Fruit fly (Drosophila melanogaster) whole organism, larva: ENCODE results near the gene Usp32.

Experiments
- noc ChIP-seq: fragments of 200-800 bp; sonication (Bioruptor generic); optimal IDR thresholded peaks from 3 replicates; lab custom pipeline; 2019; ENCODE audit warnings: missing biosample characterization, mild to moderate bottlenecking, missing genetic modification characterization, moderate library complexity

The Usp32 gene

DNA sequence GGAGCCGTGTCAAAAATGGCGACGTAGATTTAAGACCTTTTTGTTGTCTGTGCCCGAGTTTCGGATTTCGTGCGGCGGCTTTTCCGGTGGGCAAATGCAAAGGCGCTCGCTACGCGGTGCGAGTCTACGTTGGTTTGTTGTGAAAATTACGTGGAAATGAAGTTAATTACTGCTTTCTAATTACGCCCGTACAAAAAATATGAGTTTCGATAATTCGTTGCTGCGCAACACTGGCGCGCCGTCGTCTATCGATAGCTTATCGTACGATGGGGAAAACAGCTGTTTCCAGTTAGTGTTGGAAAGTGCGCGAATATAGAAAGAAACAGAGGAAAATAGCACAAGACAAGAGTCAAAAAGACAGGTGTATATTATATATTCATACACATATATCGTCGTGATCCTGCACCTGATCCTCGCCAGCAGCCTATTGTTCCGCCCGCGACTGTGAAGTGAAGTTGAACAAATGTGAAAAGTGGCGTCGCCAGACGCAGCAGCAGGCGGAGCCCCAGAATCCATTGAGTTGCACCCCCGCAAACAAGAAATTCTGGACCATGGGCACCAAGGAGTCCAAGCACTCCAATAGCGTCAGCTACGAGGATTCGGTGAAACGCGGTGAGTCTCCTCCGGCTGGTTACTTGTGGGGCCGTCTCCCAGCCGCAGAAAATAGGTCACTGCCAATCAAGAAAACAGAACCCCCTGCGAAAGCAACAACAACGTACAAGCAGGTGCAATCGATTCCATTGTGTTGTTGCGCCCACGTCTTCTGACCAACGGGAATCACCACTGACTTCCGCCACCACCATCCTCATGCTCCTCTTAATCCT is at the start of gene Usp32, which contains the start of gene Rab8:
Usp32 (plus strand) TSS at position 297 of the 824 bp plus-strand sequence.
Rab8 (minus strand) TSS at position 236 of the 824 bp plus-strand sequence.
- TF ChIP-seq noc = peak; percentile 74

DNA sequence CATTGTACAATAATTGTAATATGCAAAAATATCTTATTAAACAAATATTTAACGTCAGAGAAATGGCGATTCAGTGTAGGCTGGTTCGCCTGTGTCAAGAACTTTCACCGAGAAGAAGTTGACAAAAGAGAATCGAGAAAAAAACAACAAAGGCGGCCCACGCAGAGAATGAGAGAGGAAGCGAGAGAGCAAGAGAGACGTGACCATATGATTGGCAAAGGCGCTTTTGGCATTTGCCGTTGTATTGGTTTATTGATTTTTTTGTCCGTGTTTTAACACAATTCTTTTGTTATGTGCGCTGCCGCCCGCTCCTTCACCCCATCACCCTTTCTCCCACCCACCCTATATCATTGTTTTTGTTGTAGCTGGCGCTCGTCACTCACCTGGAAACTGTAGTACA is 37.7 kb upstream of the Usp32 start:
- no peak for TF ChIP-seq noc

DNA sequence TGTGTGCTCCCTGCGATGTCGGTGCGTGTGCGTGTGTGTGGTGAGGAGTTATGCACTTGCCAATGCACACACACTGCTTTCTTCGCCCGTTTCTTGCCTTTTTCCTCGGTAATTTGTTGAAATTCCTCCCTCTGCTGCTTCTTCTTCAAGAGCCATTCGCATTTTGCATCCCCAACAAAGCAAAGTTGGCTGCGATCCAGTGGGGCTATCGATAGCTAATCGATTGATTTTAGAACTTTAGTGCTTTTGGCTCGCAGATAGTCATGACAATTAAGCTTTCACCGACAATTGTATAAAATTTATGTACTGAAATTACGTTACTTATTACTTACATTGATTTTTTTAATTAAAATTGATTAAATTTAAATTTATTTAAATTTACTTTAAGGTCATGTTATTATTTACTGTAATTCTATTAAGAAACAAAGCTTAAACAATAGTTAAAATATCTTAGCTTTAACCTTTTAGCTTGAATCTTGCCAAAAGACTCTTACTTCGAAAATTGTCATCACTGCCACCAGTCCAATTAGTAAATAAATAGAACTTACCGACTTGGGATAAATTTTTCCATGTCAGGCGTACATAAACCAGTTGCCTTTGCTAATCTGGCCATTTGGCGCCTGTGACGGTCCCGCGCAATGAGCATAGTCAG is 36.7 kb upstream of the Usp32 start, which contains the start of the genes trc and CG32221:
trc (minus strand) TSS at position 162 of the 652 bp plus-strand sequence.
CG32221 (plus strand) TSS at position 528 of the 652 bp plus-strand sequence.
- no peak for TF ChIP-seq noc

DNA sequence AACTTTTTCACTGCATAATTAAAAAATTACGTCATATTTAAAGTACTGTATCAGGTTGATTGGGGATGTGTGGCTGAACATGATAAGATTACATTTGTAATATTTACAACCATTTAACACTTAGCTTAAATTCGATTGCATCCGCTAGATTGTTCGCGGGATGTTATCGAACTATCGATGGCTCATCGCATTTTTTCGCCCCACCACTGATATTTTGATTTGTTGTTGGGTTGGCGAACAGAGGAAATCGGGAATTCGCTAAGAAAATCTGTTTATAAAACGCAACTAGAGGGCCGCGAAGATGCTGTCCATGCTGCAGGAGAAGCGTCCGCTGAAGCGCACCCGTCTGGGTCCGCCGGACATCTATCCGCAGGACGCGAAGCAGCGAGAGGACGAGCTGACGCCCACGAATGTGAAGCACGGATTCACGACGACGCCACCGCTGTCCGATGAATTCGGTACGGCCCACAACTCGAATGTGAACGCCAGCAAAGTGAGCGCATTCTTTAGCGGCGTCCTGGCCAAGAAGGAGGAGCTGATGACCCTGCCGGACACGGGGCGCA is 34.5 kb upstream of the Usp32 start, which contains the start of gene kto:
kto (plus strand) TSS at position 240 of the 563 bp plus-strand sequence.
- TF ChIP-seq noc = no peak

DNA sequence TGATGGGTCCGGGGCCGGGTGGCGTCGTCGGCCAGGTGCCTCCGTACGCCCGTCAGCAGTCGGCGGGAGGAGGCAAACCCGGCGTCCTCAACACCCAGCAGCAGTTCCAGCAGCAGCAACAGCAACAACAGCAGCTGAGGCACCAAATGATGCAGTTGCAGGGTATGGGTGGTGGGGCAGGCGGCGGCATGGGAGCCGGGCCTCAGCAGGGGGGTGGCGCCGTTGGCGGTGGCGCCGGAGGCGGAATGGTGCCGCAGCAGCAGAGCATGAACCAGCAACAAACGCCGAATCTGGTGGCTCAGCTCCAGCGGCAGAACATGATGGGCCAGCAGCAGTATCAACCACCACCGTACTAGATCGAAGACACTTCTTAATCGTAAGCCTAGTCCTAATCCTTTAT is 26.4 kb upstream of the Usp32 start:
- TF ChIP-seq noc = no peak

DNA sequence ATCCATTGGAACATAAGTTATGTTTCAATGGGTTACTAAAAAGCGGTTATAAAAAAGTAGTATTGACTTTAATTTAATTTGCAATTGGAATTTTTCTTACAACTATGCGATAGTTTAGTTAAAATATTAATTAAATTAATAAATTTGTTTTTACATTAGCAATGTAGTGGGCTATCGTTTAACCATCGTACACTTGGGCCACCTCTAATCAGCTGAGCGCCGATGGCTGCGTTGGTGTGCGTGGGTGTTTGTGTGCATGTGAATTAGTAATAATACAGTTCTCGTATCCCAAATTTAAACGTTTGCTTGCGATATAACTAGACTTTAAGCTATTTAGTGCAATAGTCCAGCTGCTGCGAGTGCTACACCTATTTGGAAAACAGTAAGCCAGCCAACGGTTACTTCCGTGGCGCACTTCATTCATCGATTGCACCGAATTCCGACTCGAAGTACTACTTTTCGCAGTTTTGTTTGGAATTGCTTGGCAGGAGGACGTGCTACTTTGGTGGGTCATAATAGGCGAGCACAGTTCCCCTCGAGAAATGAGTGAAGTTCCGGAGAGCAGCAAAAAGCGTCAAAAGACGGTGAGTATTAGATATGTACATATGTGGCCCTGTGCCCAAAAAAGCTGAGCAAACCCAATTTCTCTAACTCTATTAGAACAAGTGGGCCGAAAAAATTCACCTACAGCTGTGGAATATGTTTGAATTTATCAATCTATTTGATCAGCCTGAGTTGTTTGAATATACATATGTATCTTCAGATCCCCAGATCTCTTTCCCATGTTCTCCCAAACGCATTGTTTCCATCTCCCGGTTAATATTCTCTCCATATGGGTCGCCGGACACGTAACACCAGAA is 25.7 kb upstream of the Usp32 start, which contains the start of gene Papss:
Papss (plus strand) TSS at position 247 of the 860 bp plus-strand sequence.
- TF ChIP-seq noc = peak; percentile 82

DNA sequence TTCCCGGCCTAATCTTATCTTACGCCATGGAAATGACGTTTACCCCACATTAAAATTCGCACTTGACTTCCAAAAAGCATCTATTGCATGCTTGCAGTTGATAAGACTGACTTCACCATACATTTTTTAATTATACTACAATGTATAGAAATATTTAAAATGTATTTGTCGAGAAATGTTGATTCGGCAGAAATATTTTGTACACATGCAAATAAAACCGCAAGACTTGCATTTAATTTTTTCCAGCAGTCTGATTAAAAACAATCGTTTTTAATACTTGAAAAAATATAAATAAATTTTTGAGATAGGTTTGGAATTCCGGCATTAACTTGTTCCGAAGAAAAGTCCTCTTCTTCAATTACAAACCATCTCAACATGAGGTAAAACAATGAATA is 25.0 kb upstream of the Usp32 start:
- TF ChIP-seq noc = no peak

DNA sequence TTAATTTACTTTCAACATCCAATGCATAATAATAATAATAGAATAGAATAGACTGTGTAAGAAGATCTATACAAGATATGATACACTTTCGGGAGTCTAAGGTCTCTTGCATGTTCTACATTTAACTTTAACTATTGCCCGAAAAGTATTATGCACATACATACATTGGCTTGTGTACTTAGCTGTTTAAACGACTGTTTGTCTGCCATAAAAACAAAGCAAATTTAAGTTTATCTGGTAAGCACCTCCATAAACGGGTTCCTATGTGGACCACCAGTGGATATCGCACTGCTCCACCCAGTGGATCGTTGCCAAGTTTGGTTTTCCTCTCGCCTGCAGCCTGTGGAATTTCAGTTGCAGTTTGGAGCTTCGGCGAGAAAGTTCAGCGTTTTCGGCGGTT is 24.0 kb upstream of the Usp32 start:
- peak; percentile 33 for TF ChIP-seq noc

DNA sequence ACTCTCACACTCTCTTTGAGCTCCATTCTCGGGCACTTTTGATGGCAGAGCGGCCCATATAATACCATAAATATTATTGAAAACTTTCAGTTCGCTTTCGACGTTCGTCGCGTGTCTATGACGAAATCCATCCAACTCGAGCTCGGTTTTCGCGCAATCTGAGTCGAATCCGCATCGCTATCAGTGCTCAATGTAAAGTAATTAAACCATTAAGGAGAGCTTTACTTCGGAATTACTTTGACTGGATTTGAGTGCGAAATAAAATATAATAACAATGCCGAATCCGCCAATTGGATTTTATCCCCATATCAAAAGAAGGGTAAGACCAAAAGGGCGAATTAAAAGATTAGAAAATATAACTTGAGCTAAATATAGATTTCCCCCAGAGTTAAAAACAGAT is 22.9 kb upstream of the Usp32 start:
- TF ChIP-seq noc = no peak

DNA sequence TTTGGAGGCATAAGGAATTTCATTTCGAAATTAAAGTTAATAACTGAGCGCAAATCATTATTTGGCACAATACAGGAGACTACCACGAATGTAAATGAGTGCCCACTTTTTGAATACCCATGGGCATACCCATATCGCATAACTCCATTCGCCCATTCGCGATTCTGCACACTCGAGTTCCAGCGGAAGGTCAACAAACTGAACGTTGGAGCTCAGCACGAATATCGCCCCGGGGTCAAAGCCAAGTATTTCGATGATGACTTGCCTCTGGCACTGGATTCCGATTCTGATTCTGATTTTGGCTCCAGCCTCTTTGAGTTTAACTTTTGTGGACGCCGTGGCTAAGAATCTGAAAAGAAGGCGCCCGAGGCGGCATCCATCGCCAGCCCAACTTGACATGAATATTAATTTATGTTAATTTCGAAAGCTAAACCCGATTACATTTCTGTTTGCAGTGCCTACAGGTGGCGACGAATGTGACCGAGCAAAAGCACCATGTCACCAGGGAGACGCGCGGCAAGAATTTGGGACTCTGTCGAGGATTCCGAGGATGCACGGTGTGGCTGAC is 12.9 kb upstream of the Usp32 start:
- TF ChIP-seq noc = no peak

DNA sequence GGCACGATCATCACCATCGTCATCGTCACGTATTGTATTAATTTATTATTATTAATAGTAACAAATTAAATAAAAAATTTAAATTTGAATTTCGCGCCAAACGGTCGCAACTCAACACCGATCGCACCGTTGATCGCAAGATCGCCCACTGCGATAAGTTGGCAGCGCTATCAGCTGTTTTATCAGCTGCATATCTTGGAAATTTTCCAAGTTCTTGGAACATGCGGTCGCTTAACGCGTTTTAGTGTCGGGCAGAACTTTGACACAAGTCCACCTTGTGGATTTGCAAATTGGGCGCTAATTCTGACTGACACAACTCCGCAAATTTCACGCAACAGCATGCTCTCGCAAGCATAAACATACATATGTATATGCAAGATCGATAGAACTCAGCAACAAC is 9.7 kb upstream of the Usp32 start:
- TF ChIP-seq noc = peak; percentile 34

DNA sequence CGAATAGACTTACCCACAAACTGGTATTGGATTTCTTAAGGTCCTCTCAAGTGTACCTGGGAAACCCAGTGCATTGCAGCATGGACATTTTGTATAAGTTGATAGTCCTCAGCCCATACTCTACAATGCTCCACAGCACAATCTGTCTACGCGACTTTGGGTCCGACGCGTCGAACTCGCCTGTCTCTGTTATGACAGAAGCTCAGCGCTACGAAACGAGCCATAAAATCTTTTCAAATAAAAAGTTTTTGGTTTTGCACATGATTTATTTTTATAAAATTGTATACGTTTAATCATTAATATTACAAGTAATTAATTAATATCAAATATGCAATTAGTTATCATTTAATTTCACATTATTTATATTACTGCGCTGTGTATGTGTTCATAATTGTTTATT is 3.7 kb upstream of the Usp32 start:
- no peak for TF ChIP-seq noc

DNA sequence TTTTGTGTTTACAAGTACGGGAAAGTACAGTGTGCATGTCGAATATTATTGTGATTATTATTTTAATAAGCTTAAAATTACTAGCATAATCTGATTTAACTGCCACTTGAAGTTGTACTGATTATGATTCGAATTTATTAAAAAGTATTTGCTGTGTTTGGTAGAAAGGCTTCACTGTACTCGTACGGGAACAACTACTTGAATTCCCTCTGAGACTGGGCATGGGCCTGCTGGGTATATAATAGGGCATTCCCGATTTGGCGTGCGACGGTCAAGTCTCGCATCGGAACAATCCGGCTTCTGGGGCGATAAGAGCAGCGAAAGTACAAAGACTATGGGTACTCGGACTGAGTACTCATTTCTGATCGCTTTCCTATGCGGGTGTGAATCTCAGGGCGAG is 1.2 kb upstream of the Usp32 start:
- TF ChIP-seq noc = no peak

DNA sequence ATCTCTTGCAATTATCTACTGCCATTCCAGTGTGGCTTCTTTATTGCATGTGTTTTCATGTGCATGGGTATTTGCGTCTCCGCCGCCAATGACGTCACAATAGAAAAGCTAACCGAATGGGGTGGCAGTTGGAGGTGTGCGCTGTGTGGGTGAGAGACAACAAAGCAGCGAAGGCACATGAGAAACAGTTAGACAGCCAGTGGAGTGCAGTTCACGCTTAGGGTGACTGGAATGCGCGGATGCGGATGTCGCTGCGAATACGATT is 660 bp downstream of the Usp32 start:
- no peak for TF ChIP-seq noc

DNA sequence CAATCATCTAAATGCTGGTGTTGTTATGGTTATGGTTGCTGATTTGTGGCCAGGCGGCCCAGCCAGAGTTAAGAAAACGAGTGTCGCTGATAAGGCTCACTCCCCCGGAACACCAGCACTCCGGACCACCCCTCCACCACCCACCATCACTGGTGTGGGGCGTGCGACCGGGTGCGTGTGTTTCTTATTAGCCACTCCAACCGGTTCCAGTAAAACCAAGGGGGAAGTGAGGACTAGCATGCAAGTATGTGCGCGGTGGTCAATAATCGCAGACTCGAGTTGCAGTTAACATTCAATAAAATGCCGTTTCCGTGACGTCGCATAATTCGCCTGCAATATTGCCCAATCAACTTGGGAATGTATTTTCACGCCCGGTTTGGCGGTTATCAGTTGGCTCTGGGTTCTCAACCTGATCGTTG is 1.5 kb downstream of the Usp32 start:
- peak; percentile 35 for TF ChIP-seq noc

DNA sequence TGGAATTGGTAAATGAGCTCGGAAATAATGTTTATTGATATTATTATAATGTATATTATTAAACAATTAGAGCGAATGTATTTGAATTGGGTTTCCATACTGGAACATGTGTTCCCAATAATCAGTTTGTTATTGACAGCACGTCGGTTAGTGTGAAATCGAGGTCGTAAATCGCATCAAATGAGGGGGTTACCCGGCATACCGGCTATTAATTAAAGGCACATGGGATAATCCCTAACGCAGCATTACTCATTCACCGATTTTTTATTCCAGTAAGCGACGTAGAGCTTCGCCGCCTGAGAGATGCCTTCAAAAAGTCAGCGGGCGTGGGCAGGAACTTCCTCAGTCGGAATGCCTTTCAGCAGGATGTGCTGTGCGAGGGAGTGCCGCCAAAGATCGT is 2.5 kb downstream of the Usp32 start:
- no peak for TF ChIP-seq noc
